Fruit fly (Drosophila melanogaster): Measurements from ENCODE around the gene Kap-alpha3.

Kap-alpha3 gene

dm6 chr3R:9563240-9563992, 14.1 kb downstream of the Kap-alpha3 start, which contains the start of the genes CG9393 and Vps45 (continued):
- TF ChIP-seq ap (GFP tag; IDR thresholded peaks at IDR 0.05) (no peak), Kr (GFP tag; optimal IDR thresholded peaks at IDR 0.05) (no peak), tup (GFP tag; optimal IDR thresholded peaks at IDR 0.05) (peak; percentile 25), CG11504 (tag; optimal IDR thresholded peaks at IDR 0.05) (no peak), nau (GFP tag; optimal IDR thresholded peaks at IDR 0.05) (no peak), schlank (tag; optimal IDR thresholded peaks at IDR 0.05) (no peak), Dll (GFP tag; IDR thresholded peaks at IDR 0.05; ENCODE audit: partially characterized antibody) (peak; percentile 95), dmrt11E (tag; optimal IDR thresholded peaks at IDR 0.05) (peak; percentile 59), dm (GFP tag; optimal IDR thresholded peaks at IDR 0.05) (peak; percentile 76), CG13287 (GFP tag; IDR thresholded peaks at IDR 0.05; ENCODE audit: partially characterized antibody) (peak; percentile 97), CG10366 (GFP tag; IDR thresholded peaks at IDR 0.05) (peak; percentile 52; the same call in 1 of the 2 replicates), vnd (GFP tag; IDR thresholded peaks at IDR 0.05; ENCODE audit: partially characterized antibody) (peak; percentile 95), CG15696 (tag; optimal IDR thresholded peaks at IDR 0.05) (peak; percentile 60), Ada2b (GFP tag; IDR thresholded peaks at IDR 0.05) (peak; percentile 15; the same call in 1 of the 2 replicates), CG11085 (GFP tag; IDR thresholded peaks at IDR 0.05) (peak; percentile 49; the same call in 1 of the 2 replicates), CG2678 (tag; optimal IDR thresholded peaks at IDR 0.05) (no peak), ci (GFP tag; IDR thresholded peaks at IDR 0.05) (no peak), cas (GFP tag; IDR thresholded peaks at IDR 0.05) (0 out of 2 replicates have a peak, but pooled peaks have one; percentile 36), Hmr (GFP tag; optimal IDR thresholded peaks at IDR 0.05) (no peak), chif (GFP tag; optimal IDR thresholded peaks at IDR 0.05) (peak; percentile 38 to 57), rib (GFP tag; IDR thresholded peaks at IDR 0.05) (peak; percentile 73), CG14710 (tag; optimal IDR thresholded peaks at IDR 0.05) (peak; percentile 81), Blimp-1 (GFP tag; optimal IDR thresholded peaks at IDR 0.05) (no peak), ab (GFP tag; optimal IDR thresholded peaks at IDR 0.05) (no peak), CG10431 (GFP tag; optimal IDR thresholded peaks at IDR 0.05) (no peak), CG15011 (GFP tag; optimal IDR thresholded peaks at IDR 0.05) (no peak), Antp (GFP tag; optimal IDR thresholded peaks at IDR 0.05) (peak; percentile 48), CG31388 (GFP tag; optimal IDR thresholded peaks at IDR 0.05) (peak; percentile 13), fu2 (GFP tag; optimal IDR thresholded peaks at IDR 0.05) (peak; percentile 71), CG2202 (tag; optimal IDR thresholded peaks at IDR 0.05) (no peak), CG1832 (GFP tag; optimal IDR thresholded peaks at IDR 0.05) (no peak), CG6854 (GFP tag; optimal IDR thresholded peaks at IDR 0.05) (no peak), yki (optimal IDR thresholded peaks at IDR 0.05) (no peak), Oaz (GFP tag; IDR thresholded peaks at IDR 0.05) (no peak), CG12236 (GFP tag; optimal IDR thresholded peaks at IDR 0.05) (no peak), btn (GFP tag; optimal IDR thresholded peaks at IDR 0.05) (no peak), cad (GFP tag; optimal IDR thresholded peaks at IDR 0.05) (no peak), CG12219 (GFP tag; optimal IDR thresholded peaks at IDR 0.05) (no peak), Drgx (GFP tag; IDR thresholded peaks at IDR 0.05) (no peak), CG3847 (GFP tag; IDR thresholded peaks at IDR 0.05) (peak; percentile 70), NFAT (GFP tag; IDR thresholded peaks at IDR 0.05) (peak; percentile 35; the same call in 1 of the 2 replicates), sens-2 (GFP tag; IDR thresholded peaks at IDR 0.05) (no peak), CG7839 (tag; optimal IDR thresholded peaks at IDR 0.05) (no peak), dmrt99B (tag; optimal IDR thresholded peaks at IDR 0.05) (no peak), Jarid2 (GFP tag; optimal IDR thresholded peaks at IDR 0.05) (no peak), Six4 (GFP tag; optimal IDR thresholded peaks at IDR 0.05) (peak; percentile 31), pfk (GFP tag; optimal IDR thresholded peaks at IDR 0.05) (no peak), fd96Cb (tag; optimal IDR thresholded peaks at IDR 0.05) (no peak), CG11560 (tag; IDR thresholded peaks at IDR 0.05) (peak; percentile 92)

All from whole organism, embryonic.